Fruit fly (Drosophila melanogaster): ENCODE measurements around the gene CG5342.

- TF ChIP-seq Hr39 (optimal IDR thresholded peaks at IDR 0.05) (no peak), HmgZ (tag; optimal IDR thresholded peaks at IDR 0.05) (no peak), CG11085 (GFP tag; IDR thresholded peaks at IDR 0.05) (no peak), CG8359 (GFP tag; optimal IDR thresholded peaks at IDR 0.05; ENCODE audit: borderline replicate concordance) (no peak), Eip74EF (GFP tag; optimal IDR thresholded peaks at IDR 0.05) (no peak), z (GFP tag; IDR thresholded peaks at IDR 0.05) (no peak), gce (GFP tag; IDR thresholded peaks at IDR 0.05) (no peak), CG6689 (GFP tag; IDR thresholded peaks at IDR 0.05) (no peak)
These were observed 33.8 kb downstream of the CG5342 start for dm6 chr3R:11612467-11612866.

Data from whole organism, embryonic.